Worm (Caenorhabditis elegans) whole organism, young adult: ENCODE measurements around the gene C01G10.9.

Source experiments
- hlh-12 ChIP-seq: sonication (generic microtip); optimal IDR thresholded peaks from 2 replicates; lab custom pipeline; 2016; ENCODE audit warnings: missing genetic modification characterization, missing compliant biosample characterization
- nhr-179 ChIP-seq: sonication (generic microtip); optimal IDR thresholded peaks from 2 replicates; lab custom pipeline; 2016; ENCODE audit warnings: mild to moderate bottlenecking, missing genetic modification characterization, missing compliant biosample characterization
- pha-4 ChIP-seq: fragments of 150-350 bp; sonication (generic microtip); optimal IDR thresholded peaks from 2 replicates; lab custom pipeline; 2014; ENCODE audit warnings: missing biosample characterization, missing genetic modification reagents, missing genetic modification characterization

ce11 chrV:15111660-15112059 lies 29.3 kb downstream of the C01G10.9 start, which contains the start of gene T01G5.7:
- no peak for TF ChIP-seq pha-4 (tag; lab: Kevin White, UChicago)
- TF ChIP-seq nhr-179 = no peak
- no peak for TF ChIP-seq hlh-12 (tag; lab: Kevin White, UChicago)
